Fruit fly (Drosophila melanogaster) whole organism, embryonic: Measurements from ENCODE around the gene Elal.

Source experiments
- Antp ChIP-seq: fragments of 200-800 bp; sonication (Bioruptor generic); optimal IDR thresholded peaks from 3 replicates; lab custom pipeline; 2016; ENCODE audit warnings: missing biosample characterization, missing genetic modification characterization
- B-H2 ChIP-seq: fragments of 200-800 bp; sonication (Bioruptor generic); optimal IDR thresholded peaks from 2 replicates; lab custom pipeline; 2018; ENCODE audit warnings: missing biosample characterization, mild to moderate bottlenecking, missing genetic modification characterization
- BtbVII ChIP-seq: fragments of 200-800 bp; sonication (Bioruptor generic); optimal IDR thresholded peaks from 3 replicates; lab custom pipeline; 2017; ENCODE audit warnings: missing biosample characterization, mild to moderate bottlenecking, missing genetic modification characterization
- CG1024 ChIP-seq: fragments of 200-800 bp; sonication (Bioruptor generic); IDR thresholded peaks from 2 replicates; pipeline ENCODE4 v1.3.6; 2022; ENCODE audit warnings: missing biosample characterization, missing genetic modification characterization
- CG10979 ChIP-seq: fragments of 200-800 bp; sonication (Bioruptor generic); optimal IDR thresholded peaks from 2 replicates; lab custom pipeline; 2018; ENCODE audit warnings: missing biosample characterization, mild to moderate bottlenecking, missing genetic modification characterization, moderate library complexity
- CG11695 ChIP-seq: fragments of 200-800 bp; sonication (Bioruptor generic); IDR thresholded peaks from 3 replicates; pipeline ENCODE4 v1.3.6; 2022; ENCODE audit warnings: missing biosample characterization, missing genetic modification characterization
- CG12071 ChIP-seq: fragments of 200-800 bp; sonication (Bioruptor generic); optimal IDR thresholded peaks from 3 replicates; lab custom pipeline; 2018; ENCODE audit warnings: missing biosample characterization, mild to moderate bottlenecking, missing genetic modification characterization
- CG12744 ChIP-seq: fragments of 200-800 bp; sonication (Bioruptor generic); optimal IDR thresholded peaks from 2 replicates; lab custom pipeline; 2016; ENCODE audit warnings: missing biosample characterization, missing genetic modification characterization
- CG13296 ChIP-seq: fragments of 200-800 bp; sonication (Bioruptor generic); optimal IDR thresholded peaks from 3 replicates; lab custom pipeline; 2018; ENCODE audit warnings: missing biosample characterization, mild to moderate bottlenecking, missing genetic modification characterization
- CG14667 ChIP-seq: fragments of 200-800 bp; sonication (Bioruptor generic); IDR thresholded peaks from 2 replicates; pipeline ENCODE4 v1.3.6; 2022; ENCODE audit warnings: missing biosample characterization, missing genetic modification characterization
- CG3847 ChIP-seq: fragments of 200-800 bp; sonication (Bioruptor generic); IDR thresholded peaks from 2 replicates; pipeline ENCODE4 v1.3.6; 2022; ENCODE audit warnings: missing biosample characterization, missing genetic modification characterization
- CG4617 ChIP-seq: fragments of 200-800 bp; sonication (Bioruptor generic); optimal IDR thresholded peaks from 3 replicates; lab custom pipeline; 2016; ENCODE audit warnings: missing biosample characterization, missing genetic modification characterization, borderline replicate concordance
- CG4707 ChIP-seq: fragments of 200-800 bp; sonication (Bioruptor generic); optimal IDR thresholded peaks from 2 replicates; lab custom pipeline; 2018; ENCODE audit warnings: missing biosample characterization, mild to moderate bottlenecking, missing genetic modification characterization, moderate library complexity
- CG6791 ChIP-seq: fragments of 200-800 bp; sonication (Bioruptor generic); IDR thresholded peaks from 3 replicates; pipeline ENCODE4 v1.3.6; 2022; ENCODE audit warnings: missing biosample characterization, missing genetic modification characterization; ENCODE audit not compliant: partially characterized antibody
- CG6813 ChIP-seq: fragments of 200-800 bp; sonication (Bioruptor generic); optimal IDR thresholded peaks from 2 replicates; lab custom pipeline; 2017; ENCODE audit warnings: missing biosample characterization, missing genetic modification characterization, mild to moderate bottlenecking, moderate library complexity, missing genetic modification reagents
- CG7357 ChIP-seq: fragments of 200-800 bp; sonication (Bioruptor generic); IDR thresholded peaks from 3 replicates; pipeline ENCODE4 v1.3.6; 2022; ENCODE audit warnings: missing biosample characterization, missing genetic modification characterization
- CG7556 ChIP-seq: fragments of 200-800 bp; sonication (Bioruptor generic); optimal IDR thresholded peaks from 2 replicates; lab custom pipeline; 2017; ENCODE audit warnings: missing biosample characterization, mild to moderate bottlenecking, missing genetic modification characterization
- CG8281 ChIP-seq: fragments of 200-800 bp; sonication (Bioruptor generic); optimal IDR thresholded peaks from 2 replicates; lab custom pipeline; 2018; ENCODE audit warnings: missing biosample characterization, mild to moderate bottlenecking, missing genetic modification characterization, moderate library complexity
- CG8359 ChIP-seq: fragments of 200-800 bp; sonication (Bioruptor generic); optimal IDR thresholded peaks from 2 replicates; lab custom pipeline; 2017; ENCODE audit warnings: missing biosample characterization, mild to moderate bottlenecking, missing genetic modification characterization, borderline replicate concordance
- CG9609 ChIP-seq: fragments of 200-800 bp; sonication (Bioruptor generic); optimal IDR thresholded peaks from 3 replicates; lab custom pipeline; 2016; ENCODE audit warnings: missing biosample characterization, missing genetic modification characterization
- CG9817 ChIP-seq: fragments of 200-800 bp; sonication (Bioruptor generic); optimal IDR thresholded peaks from 2 replicates; lab custom pipeline; 2018; ENCODE audit warnings: missing biosample characterization, mild to moderate bottlenecking, missing genetic modification characterization, moderate library complexity
- Chrac-16 ChIP-seq: fragments of 200-800 bp; sonication (Bioruptor generic); optimal IDR thresholded peaks from 3 replicates; lab custom pipeline; 2016; ENCODE audit warnings: missing biosample characterization, missing genetic modification characterization
- CkIIα-i1 ChIP-seq: fragments of 200-800 bp; sonication (Bioruptor generic); IDR thresholded peaks from 2 replicates; pipeline ENCODE4 v1.3.6; 2022; ENCODE audit warnings: missing biosample characterization, missing genetic modification characterization
- Dad ChIP-seq: fragments of 200-800 bp; sonication (Bioruptor generic); optimal IDR thresholded peaks from 3 replicates; lab custom pipeline; 2016; ENCODE audit warnings: missing biosample characterization, missing genetic modification characterization
- Fer1 ChIP-seq: fragments of 200-800 bp; sonication (Bioruptor generic); optimal IDR thresholded peaks from 2 replicates; lab custom pipeline; 2017; ENCODE audit warnings: missing biosample characterization, mild to moderate bottlenecking, missing genetic modification characterization
- HHEX ChIP-seq: fragments of 200-800 bp; sonication (Bioruptor generic); optimal IDR thresholded peaks from 3 replicates; lab custom pipeline; 2017; ENCODE audit warnings: missing biosample characterization, mild to moderate bottlenecking, missing genetic modification characterization, missing genetic modification reagents
- HLH54F ChIP-seq: fragments of 200-800 bp; sonication (Bioruptor generic); optimal IDR thresholded peaks from 3 replicates; lab custom pipeline; 2016; ENCODE audit warnings: missing biosample characterization, missing genetic modification characterization
- HLHmδ ChIP-seq: fragments of 200-800 bp; sonication (Bioruptor generic); optimal IDR thresholded peaks from 2 replicates; lab custom pipeline; 2018; ENCODE audit warnings: missing biosample characterization, mild to moderate bottlenecking, missing genetic modification characterization, moderate library complexity
- Optix ChIP-seq: fragments of 200-800 bp; sonication (Bioruptor generic); IDR thresholded peaks from 3 replicates; pipeline ENCODE4 v1.3.6; 2022; ENCODE audit warnings: missing biosample characterization, missing genetic modification characterization
- Stat92E ChIP-seq, 3 experiments: fragments of >200 bp in 2 of 3; fragments of 200-800 bp in 1 of 3; sonication (Bioruptor generic) in 1 of 3; optimal IDR thresholded peaks; 2 replicates each; lab custom pipeline; 2017 to 2019; ENCODE audit warnings: missing biosample characterization in 3 of 3, missing genetic modification characterization in 3 of 3, mild to moderate bottlenecking in 1 of 3, moderate library complexity in 1 of 3
- Xbp1 ChIP-seq: fragments of 200-800 bp; sonication (Bioruptor generic); optimal IDR thresholded peaks from 3 replicates; lab custom pipeline; 2016; ENCODE audit warnings: missing biosample characterization, mild to moderate bottlenecking, missing genetic modification characterization
- Xrp1 ChIP-seq: fragments of 200-800 bp; sonication (Bioruptor generic); IDR thresholded peaks from 2 replicates; pipeline ENCODE4 v1.3.6; 2022; ENCODE audit warnings: missing biosample characterization, missing genetic modification characterization
- bigmax ChIP-seq: fragments of 200-800 bp; sonication (Bioruptor generic); optimal IDR thresholded peaks from 2 replicates; lab custom pipeline; 2018; ENCODE audit warnings: missing biosample characterization, mild to moderate bottlenecking, missing genetic modification characterization
- btn ChIP-seq: fragments of 200-800 bp; sonication (Bioruptor generic); optimal IDR thresholded peaks from 2 replicates; lab custom pipeline; 2016; ENCODE audit warnings: missing biosample characterization, missing genetic modification characterization
- cg ChIP-seq: fragments of 200-800 bp; sonication (Bioruptor generic); optimal IDR thresholded peaks from 3 replicates; lab custom pipeline; 2019; ENCODE audit warnings: missing biosample characterization, mild to moderate bottlenecking, missing genetic modification characterization, moderate library complexity
- exex ChIP-seq: fragments of 200-800 bp; sonication (Bioruptor generic); optimal IDR thresholded peaks from 4 replicates; lab custom pipeline; 2018; ENCODE audit warnings: missing biosample characterization, mild to moderate bottlenecking, missing genetic modification characterization, moderate library complexity
- fd3F ChIP-seq: fragments of 200-800 bp; sonication (Bioruptor generic); optimal IDR thresholded peaks from 2 replicates; lab custom pipeline; 2018; ENCODE audit warnings: missing biosample characterization, mild to moderate bottlenecking, missing genetic modification characterization, moderate library complexity
- gt ChIP-seq: fragments of 200-800 bp; sonication (Bioruptor generic); IDR thresholded peaks from 2 replicates; pipeline ENCODE4 v1.3.6; 2022; ENCODE audit warnings: missing biosample characterization, missing genetic modification characterization
- ham ChIP-seq: fragments of 200-800 bp; sonication (Bioruptor generic); IDR thresholded peaks from 2 replicates; pipeline ENCODE4 v1.3.6; 2022; ENCODE audit warnings: missing biosample characterization, missing genetic modification characterization
- her ChIP-seq: fragments of 200-800 bp; sonication (Bioruptor generic); optimal IDR thresholded peaks from 2 replicates; lab custom pipeline; 2016; ENCODE audit warnings: missing biosample characterization, missing genetic modification characterization
- lilli ChIP-seq: fragments of 200-800 bp; sonication (Bioruptor generic); optimal IDR thresholded peaks from 3 replicates; lab custom pipeline; 2016; ENCODE audit warnings: missing biosample characterization, missing genetic modification characterization
- mam ChIP-seq: fragments of 200-800 bp; sonication (Bioruptor generic); optimal IDR thresholded peaks from 3 replicates; lab custom pipeline; 2016; ENCODE audit warnings: missing biosample characterization, missing genetic modification characterization
- nom ChIP-seq: fragments of 200-800 bp; sonication (Bioruptor generic); optimal IDR thresholded peaks from 2 replicates; lab custom pipeline; 2017; ENCODE audit warnings: missing biosample characterization, missing genetic modification characterization, mild to moderate bottlenecking, moderate library complexity, missing genetic modification reagents
- onecut ChIP-seq: fragments of 200-800 bp; sonication (Bioruptor generic); IDR thresholded peaks from 2 replicates; pipeline ENCODE4 v1.3.6; 2022; ENCODE audit warnings: missing biosample characterization, missing genetic modification characterization
- org-1 ChIP-seq: fragments of 200-800 bp; sonication (Bioruptor generic); optimal IDR thresholded peaks from 2 replicates; lab custom pipeline; 2017; ENCODE audit warnings: missing biosample characterization, missing genetic modification characterization
- phol ChIP-seq: fragments of 200-800 bp; sonication (Bioruptor generic); optimal IDR thresholded peaks from 3 replicates; lab custom pipeline; 2018; ENCODE audit warnings: missing biosample characterization, mild to moderate bottlenecking, missing genetic modification characterization, moderate library complexity
- sd ChIP-seq: fragments of 200-800 bp; sonication (Bioruptor generic); optimal IDR thresholded peaks from 3 replicates; lab custom pipeline; 2018; ENCODE audit warnings: missing biosample characterization, mild to moderate bottlenecking, missing genetic modification characterization, moderate library complexity
- sens ChIP-seq: fragments of 200-800 bp; sonication (Bioruptor generic); peaks from one replicate; lab custom pipeline; 2016; ENCODE audit warnings: missing biosample characterization, missing genetic modification characterization
- sens-2 ChIP-seq: fragments of 200-800 bp; sonication (Bioruptor generic); IDR thresholded peaks from 2 replicates; pipeline ENCODE4 v1.3.6; 2022; ENCODE audit warnings: missing biosample characterization, missing genetic modification characterization
- sim ChIP-seq: fragments of 200-800 bp; sonication (Bioruptor generic); IDR thresholded peaks from 2 replicates; pipeline ENCODE4 v1.3.6; 2022; ENCODE audit warnings: missing biosample characterization, missing genetic modification characterization
- zf30C ChIP-seq: fragments of 200-800 bp; sonication (Bioruptor generic); optimal IDR thresholded peaks from 3 replicates; lab custom pipeline; 2018; ENCODE audit warnings: missing biosample characterization, mild to moderate bottlenecking, missing genetic modification characterization

The Elal gene

dm6 chr3R:24829887-24830351 is 35.2 kb upstream of the Elal start, which contains the start of the genes Kaz and CG43273 (continued):
- TF ChIP-seq HLHmδ (GFP tag; lab: Kevin White, UChicago) (no peak), Optix (GFP tag; lab: Robert Waterston, UW) (no peak), cg (GFP tag; lab: Kevin White, UChicago) (no peak), CG1024 (GFP tag; lab: Robert Waterston, UW) (no peak), org-1 (GFP tag; lab: Kevin White, UChicago) (no peak), sd (tag; lab: Kevin White, UChicago) (no peak), sens (peak; percentile 81), HLH54F (GFP tag; lab: Kevin White, UChicago) (no peak), BtbVII (no peak), CG13296 (GFP tag; lab: Kevin White, UChicago) (no peak), CG14667 (no peak), CG11695 (GFP tag; lab: Robert Waterston, UW) (no peak), CkIIα-i1 (no peak), sens-2 (GFP tag; lab: Robert Waterston, UW) (no peak), CG8281 (tag; lab: Kevin White, UChicago) (no peak), CG9609 (GFP tag; lab: Kevin White, UChicago) (no peak), CG6791 (GFP tag; lab: Robert Waterston, UW) (no peak), Antp (GFP tag; lab: Kevin White, UChicago) (no peak), Fer1 (GFP tag; lab: Kevin White, UChicago) (no peak), CG10979 (tag; lab: Kevin White, UChicago) (peak; percentile 56), CG7357 (GFP tag; lab: Robert Waterston, UW) (no peak), Xbp1 (GFP tag; lab: Kevin White, UChicago) (peak; percentile 75), CG7556 (GFP tag; lab: Kevin White, UChicago) (no peak), phol (tag; lab: Kevin White, UChicago) (peak; percentile 76), Chrac-16 (peak; percentile 59), sim (GFP tag; lab: Robert Waterston, UW) (no peak), onecut (GFP tag; lab: Robert Waterston, UW) (no peak), btn (GFP tag; lab: Kevin White, UChicago) (no peak), exex (tag; lab: Kevin White, UChicago) (no peak), ham (GFP tag; lab: Robert Waterston, UW) (no peak), lilli (GFP tag; lab: Kevin White, UChicago) (peak; percentile 73), HHEX (no peak), CG6813 (no peak), nom (GFP tag; lab: Kevin White, UChicago) (no peak), CG4707 (no peak), bigmax (GFP tag; lab: Kevin White, UChicago) (no peak), CG12744 (GFP tag; lab: Kevin White, UChicago) (no peak), her (GFP tag; lab: Kevin White, UChicago) (no peak), zf30C (GFP tag; lab: Kevin White, UChicago) (no peak), B-H2 (GFP tag; lab: Kevin White, UChicago) (no peak), CG12071 (GFP tag; lab: Kevin White, UChicago) (no peak), Dad (GFP tag; lab: Kevin White, UChicago) (no peak), Xrp1 (GFP tag; lab: Robert Waterston, UW) (peak; percentile 40; the same call in 1 of the 2 replicates), CG8359 (GFP tag; lab: Kevin White, UChicago) (no peak), CG3847 (GFP tag; lab: Robert Waterston, UW) (peak; percentile 75), gt (GFP tag; lab: Robert Waterston, UW) (no peak), CG9817 (tag; lab: Kevin White, UChicago) (peak; percentile 73), CG4617 (GFP tag; lab: Kevin White, UChicago) (peak; percentile 57), mam (GFP tag; lab: Kevin White, UChicago) (peak; percentile 12), Stat92E (GFP tag; optimal IDR thresholded peaks at IDR 0.05; lab: Kevin White, UChicago) (no peak), fd3F (GFP tag; lab: Kevin White, UChicago) (peak; percentile 33)
